Worm (Caenorhabditis elegans) whole organism, L2 larva: ENCODE measurements around the gene twk-7.

Source experiments
- C34F6.9 ChIP-seq: fragments of 150-350 bp; optimal IDR thresholded peaks from 2 replicates; lab custom pipeline; 2014; ENCODE audit warnings: missing biosample characterization, missing genetic modification characterization
- F13H6.1 ChIP-seq: sonication (generic microtip); optimal IDR thresholded peaks from 2 replicates; lab custom pipeline; 2016; ENCODE audit warnings: missing genetic modification characterization, missing compliant biosample characterization
- R02D3.7 ChIP-seq: fragments of 150-350 bp; optimal IDR thresholded peaks from 2 replicates; lab custom pipeline; 2014; ENCODE audit warnings: missing biosample characterization, missing genetic modification characterization
- Y55F3AM.14 ChIP-seq: fragments of 200-800 bp; sonication (Bioruptor generic); optimal IDR thresholded peaks from 2 replicates; lab custom pipeline; 2018; ENCODE audit warnings: mild to moderate bottlenecking, missing genetic modification characterization, missing compliant biosample characterization
- ZK546.5 ChIP-seq: sonication (generic microtip); optimal IDR thresholded peaks from 2 replicates; lab custom pipeline; 2017; ENCODE audit warnings: missing biosample characterization, missing genetic modification characterization
- alr-1 ChIP-seq: fragments of 150-350 bp; optimal IDR thresholded peaks from 2 replicates; lab custom pipeline; 2014; ENCODE audit warnings: missing biosample characterization, missing genetic modification characterization
- aly-2 ChIP-seq: fragments of 150-350 bp; optimal IDR thresholded peaks from 2 replicates; lab custom pipeline; 2014; ENCODE audit warnings: missing biosample characterization, missing genetic modification characterization
- ama-1 ChIP-seq: fragments of 150-350 bp; optimal IDR thresholded peaks from 2 replicates; lab custom pipeline; 2018; ENCODE audit warnings: inconsistent platforms
- blmp-1 ChIP-seq: sonication (generic microtip); optimal IDR thresholded peaks from 2 replicates; lab custom pipeline; 2017; ENCODE audit warnings: missing genetic modification characterization, mild to moderate bottlenecking, missing compliant biosample characterization, antibody characterized with exemption, moderate library complexity; ENCODE audit not compliant: insufficient read depth
- ceh-16 ChIP-seq: fragments of 150-350 bp; optimal IDR thresholded peaks from 2 replicates; lab custom pipeline; 2014; ENCODE audit warnings: missing biosample characterization, missing genetic modification characterization
- crh-2 ChIP-seq: sonication (generic microtip); optimal IDR thresholded peaks from 2 replicates; lab custom pipeline; 2017; ENCODE audit warnings: missing biosample characterization, missing genetic modification characterization
- egl-27 ChIP-seq: sonication (generic microtip); optimal IDR thresholded peaks from 3 replicates; lab custom pipeline; 2017; ENCODE audit warnings: missing biosample characterization, missing genetic modification reagents, missing genetic modification characterization
- elt-1 ChIP-seq: fragments of 150-350 bp; optimal IDR thresholded peaks from 2 replicates; lab custom pipeline; 2014; ENCODE audit warnings: missing biosample characterization, missing genetic modification characterization
- fos-1 ChIP-seq: fragments of 150-350 bp; optimal IDR thresholded peaks from 2 replicates; lab custom pipeline; 2014; ENCODE audit warnings: missing biosample characterization, missing genetic modification characterization
- gmeb-1 ChIP-seq: fragments of 150-350 bp; optimal IDR thresholded peaks from 2 replicates; lab custom pipeline; 2014; ENCODE audit warnings: missing biosample characterization, missing genetic modification characterization
- lin-11 ChIP-seq: fragments of 150-350 bp; sonication (generic microtip); optimal IDR thresholded peaks from 2 replicates; lab custom pipeline; 2014; ENCODE audit warnings: missing biosample characterization, missing genetic modification characterization, inconsistent platforms, mixed read lengths
- lin-13 ChIP-seq: fragments of 150-350 bp; optimal IDR thresholded peaks from 2 replicates; lab custom pipeline; 2014; ENCODE audit warnings: missing biosample characterization, missing genetic modification reagents, missing genetic modification characterization
- lsy-2 ChIP-seq, 2 experiments: fragments of 150-350 bp in 1 of 2; sonication (generic microtip) in 1 of 2; optimal IDR thresholded peaks; 2 replicates each; lab custom pipeline; 2014 to 2017; ENCODE audit warnings: missing biosample characterization in 2 of 2, missing genetic modification characterization in 2 of 2
- mbf-1 ChIP-seq: sonication (generic microtip); optimal IDR thresholded peaks from 2 replicates; lab custom pipeline; 2017; ENCODE audit warnings: missing biosample characterization, missing genetic modification characterization
- nhr-10 ChIP-seq: sonication (generic microtip); optimal IDR thresholded peaks from 2 replicates; lab custom pipeline; 2017; ENCODE audit warnings: missing biosample characterization, missing genetic modification characterization
- nhr-11 ChIP-seq: fragments of 150-350 bp; optimal IDR thresholded peaks from 2 replicates; lab custom pipeline; 2014; ENCODE audit warnings: missing biosample characterization, missing genetic modification characterization
- nhr-129 ChIP-seq: fragments of 150-350 bp; optimal IDR thresholded peaks from 2 replicates; lab custom pipeline; 2014; ENCODE audit warnings: missing biosample characterization, missing genetic modification characterization
- nhr-23 ChIP-seq: fragments of 150-350 bp; optimal IDR thresholded peaks from 2 replicates; lab custom pipeline; 2014; ENCODE audit warnings: missing biosample characterization, missing genetic modification reagents, missing genetic modification characterization
- nhr-237 ChIP-seq: fragments of 150-350 bp; optimal IDR thresholded peaks from 2 replicates; lab custom pipeline; 2014; ENCODE audit warnings: missing biosample characterization, missing genetic modification characterization
- nhr-25 ChIP-seq: fragments of 150-350 bp; sonication (generic microtip); optimal IDR thresholded peaks from 3 replicates; lab custom pipeline; 2014; ENCODE audit warnings: missing biosample characterization, missing genetic modification characterization
- nhr-6 ChIP-seq: fragments of 150-350 bp; optimal IDR thresholded peaks from 2 replicates; lab custom pipeline; 2014; ENCODE audit warnings: missing biosample characterization, missing genetic modification characterization
- peb-1 ChIP-seq: fragments of 150-350 bp; optimal IDR thresholded peaks from 2 replicates; lab custom pipeline; 2014; ENCODE audit warnings: missing biosample characterization, missing genetic modification characterization
- sem-4 ChIP-seq: fragments of 150-350 bp; optimal IDR thresholded peaks from 2 replicates; lab custom pipeline; 2014; ENCODE audit warnings: missing biosample characterization, missing genetic modification reagents, missing genetic modification characterization
- skn-1 ChIP-seq: sonication (generic microtip); optimal IDR thresholded peaks from 2 replicates; lab custom pipeline; 2017; ENCODE audit warnings: missing biosample characterization, missing genetic modification characterization
- sma-3 ChIP-seq: sonication (generic microtip); optimal IDR thresholded peaks from 2 replicates; lab custom pipeline; 2016; ENCODE audit warnings: missing genetic modification reagents, missing genetic modification characterization, missing compliant biosample characterization
- sma-9 ChIP-seq, 2 experiments: fragments of 150-350 bp in 1 of 2; sonication (generic microtip) in 1 of 2; optimal IDR thresholded peaks; 2 replicates each; lab custom pipeline; 2014 to 2016; ENCODE audit warnings: missing genetic modification characterization in 2 of 2, mild to moderate bottlenecking in 1 of 2, missing biosample characterization in 1 of 2, missing compliant biosample characterization in 1 of 2, missing genetic modification reagents in 1 of 2, moderate library complexity in 1 of 2
- snpc-4 ChIP-seq: fragments of 150-350 bp; optimal IDR thresholded peaks from 2 replicates; lab custom pipeline; 2014; ENCODE audit warnings: missing biosample characterization, missing genetic modification characterization
- unc-55 ChIP-seq: fragments of 150-350 bp; sonication (generic microtip); optimal IDR thresholded peaks from 3 replicates; lab custom pipeline; 2014; ENCODE audit warnings: missing biosample characterization, missing genetic modification reagents, missing genetic modification characterization
- zag-1 ChIP-seq: fragments of 150-350 bp; optimal IDR thresholded peaks from 2 replicates; lab custom pipeline; 2014; ENCODE audit warnings: missing biosample characterization, missing genetic modification characterization
- ztf-1 ChIP-seq: fragments of 200-800 bp; sonication (Bioruptor generic); conservative IDR thresholded peaks from 2 replicates; pipeline ENCODE4 v1.3.6; 2022; ENCODE audit warnings: missing genetic modification characterization, missing compliant biosample characterization
- ztf-4 ChIP-seq: fragments of 150-350 bp; optimal IDR thresholded peaks from 2 replicates; lab custom pipeline; 2014; ENCODE audit warnings: missing biosample characterization, missing genetic modification characterization

twk-7 gene

ce11 chrIII:8654400-8654980 lies 11.0 kb upstream of the twk-7 start:
- TF ChIP-seq crh-2 (tag; lab: Kevin White, UChicago) (peak; percentile 65), zag-1 (tag; lab: Kevin White, UChicago) (no peak), F13H6.1 (peak; percentile 73), ztf-4 (tag; lab: Kevin White, UChicago) (peak; percentile 36), nhr-10 (tag; lab: Kevin White, UChicago) (no peak), blmp-1 (tag; lab: Kevin White, UChicago) (peak; percentile 31), nhr-129 (peak; percentile 33), C34F6.9 (tag; lab: Kevin White, UChicago) (peak; percentile 25), lin-13 (GFP tag; lab: Kevin White, UChicago) (peak; percentile 12), egl-27 (tag; lab: Kevin White, UChicago) (no peak), unc-55 (GFP tag; lab: Kevin White, UChicago) (peak; percentile 3), nhr-11 (tag; lab: Kevin White, UChicago) (no peak), sma-9 (GFP tag; optimal IDR thresholded peaks at IDR 0.05; lab: Kevin White, UChicago) (peak; percentile 56), sma-9 (tag; optimal IDR thresholded peaks at IDR 0.05; lab: Kevin White, UChicago) (no peak), sma-3 (GFP tag; lab: Kevin White, UChicago) (no peak), alr-1 (tag; lab: Kevin White, UChicago) (no peak), sem-4 (tag; lab: Kevin White, UChicago) (peak; percentile 17), mbf-1 (tag; lab: Kevin White, UChicago) (no peak), lsy-2 (tag; optimal IDR thresholded peaks at IDR 0.05; lab: Kevin White, UChicago) (peak in 1 of 2 experiments; percentile 40)

ce11 chrIII:8653875-8654386 lies 10.4 kb upstream of the twk-7 start, which contains the start of gene F22B7.9:
Gene F22B7.9, minus strand, starts transcription at chrIII:8653925.
- TF ChIP-seq sma-9 (GFP tag; optimal IDR thresholded peaks at IDR 0.05; lab: Kevin White, UChicago) (peak; percentile 56), sma-9 (tag; optimal IDR thresholded peaks at IDR 0.05; lab: Kevin White, UChicago) (no peak), blmp-1 (tag; lab: Kevin White, UChicago) (no peak), fos-1 (tag; lab: Kevin White, UChicago) (no peak), R02D3.7 (no peak), nhr-129 (peak; percentile 73), sma-3 (GFP tag; lab: Kevin White, UChicago) (peak; percentile 1), aly-2 (no peak), ama-1 (lab: Kevin White, UChicago) (peak; percentile 86), ztf-1 (no peak), F13H6.1 (no peak), skn-1 (tag; lab: Kevin White, UChicago) (no peak), unc-55 (GFP tag; lab: Kevin White, UChicago) (no peak)

DNA sequence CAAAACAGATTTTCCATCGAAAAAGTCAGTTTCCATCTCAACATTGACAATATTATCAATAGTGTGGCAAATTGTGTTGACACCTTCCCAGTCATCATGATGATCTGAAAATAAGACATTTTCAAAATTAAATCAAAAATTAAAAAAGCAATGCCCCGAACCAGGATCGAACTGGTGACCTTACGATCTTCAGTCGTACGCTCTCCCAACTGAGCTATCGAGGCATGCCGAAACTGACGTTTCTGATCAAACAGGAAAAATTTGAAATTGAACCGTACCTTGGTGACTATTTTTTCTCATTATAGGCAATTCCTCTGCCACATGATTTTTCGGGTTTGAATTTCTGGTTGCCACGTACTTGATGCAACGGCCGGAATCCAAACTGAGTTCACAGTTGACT lies 9.9 kb upstream of the twk-7 start:
- TF ChIP-seq nhr-237 (tag; lab: Kevin White, UChicago), result no peak
- no peak for TF ChIP-seq sem-4 (tag; lab: Kevin White, UChicago)
- no peak for TF ChIP-seq snpc-4 (tag; lab: Kevin White, UChicago)
- TF ChIP-seq blmp-1 (tag; lab: Kevin White, UChicago), result no peak
- no peak for TF ChIP-seq lin-11 (tag; lab: Kevin White, UChicago)
- TF ChIP-seq fos-1 (tag; lab: Kevin White, UChicago), result no peak
- TF ChIP-seq mbf-1 (tag; lab: Kevin White, UChicago), result no peak
- TF ChIP-seq ZK546.5 (tag; lab: Kevin White, UChicago), result no peak
- no peak for TF ChIP-seq Y55F3AM.14
- TF ChIP-seq zag-1 (tag; lab: Kevin White, UChicago), result no peak
- no peak for TF ChIP-seq alr-1 (tag; lab: Kevin White, UChicago)
- no peak for TF ChIP-seq nhr-25 (tag; lab: Kevin White, UChicago)
- TF ChIP-seq gmeb-1, result no peak
- no peak for TF ChIP-seq elt-1
- TF ChIP-seq nhr-6 (tag; lab: Kevin White, UChicago), result no peak
- no peak for TF ChIP-seq ceh-16
- no peak for TF ChIP-seq nhr-23 (tag; lab: Kevin White, UChicago)
- TF ChIP-seq nhr-11 (tag; lab: Kevin White, UChicago), result no peak
- TF ChIP-seq crh-2 (tag; lab: Kevin White, UChicago), result no peak
- TF ChIP-seq peb-1 (tag; lab: Kevin White, UChicago), result no peak
